Worm (Caenorhabditis elegans) whole organism, mixed stage, embryonic: ENCODE measurements around the gene F43G6.7.

Experiments used
- blmp-1 ChIP-seq: fragments of 150-350 bp; optimal IDR thresholded peaks from 2 replicates; lab custom pipeline; 2014; ENCODE audit warnings: missing biosample characterization, missing genetic modification characterization
- ces-1 ChIP-seq: fragments of 150-350 bp; optimal IDR thresholded peaks from 2 replicates; lab custom pipeline; 2014; ENCODE audit warnings: missing biosample characterization, missing genetic modification reagents, missing genetic modification characterization
- elt-3 ChIP-seq: fragments of 150-350 bp; optimal IDR thresholded peaks from 2 replicates; lab custom pipeline; 2014; ENCODE audit warnings: missing biosample characterization, missing genetic modification characterization
- flh-1 ChIP-seq: fragments of 200-800 bp; sonication (Bioruptor generic); optimal IDR thresholded peaks from 2 replicates; lab custom pipeline; 2018; ENCODE audit warnings: mild to moderate bottlenecking, missing genetic modification characterization, moderate library complexity, missing compliant biosample characterization
- lsy-2 ChIP-seq: fragments of 150-350 bp; optimal IDR thresholded peaks from 2 replicates; lab custom pipeline; 2014; ENCODE audit warnings: missing biosample characterization, missing genetic modification characterization
- mab-5 ChIP-seq: fragments of 150-350 bp; optimal IDR thresholded peaks from 2 replicates; lab custom pipeline; 2014; ENCODE audit warnings: missing biosample characterization, missing genetic modification characterization
- mls-2 ChIP-seq: sonication (generic microtip); optimal IDR thresholded peaks from 2 replicates; lab custom pipeline; 2016; ENCODE audit warnings: mild to moderate bottlenecking, missing genetic modification characterization, moderate library complexity, missing compliant biosample characterization
- nhr-12 ChIP-seq: fragments of 150-350 bp; optimal IDR thresholded peaks from 2 replicates; lab custom pipeline; 2014; ENCODE audit warnings: missing biosample characterization, missing genetic modification characterization
- nhr-28 ChIP-seq: fragments of 150-350 bp; optimal IDR thresholded peaks from 2 replicates; lab custom pipeline; 2014; ENCODE audit warnings: missing biosample characterization, missing genetic modification characterization
- sem-2 ChIP-seq: fragments of 200-800 bp; sonication (Bioruptor generic); optimal IDR thresholded peaks from 2 replicates; lab custom pipeline; 2018; ENCODE audit warnings: mild to moderate bottlenecking, missing genetic modification characterization, missing compliant biosample characterization
- snpc-4 ChIP-seq: fragments of 150-350 bp; optimal IDR thresholded peaks from 2 replicates; lab custom pipeline; 2014; ENCODE audit warnings: missing biosample characterization, missing genetic modification characterization
- unc-62 ChIP-seq: fragments of 150-350 bp; optimal IDR thresholded peaks from 2 replicates; lab custom pipeline; 2014; ENCODE audit warnings: missing biosample characterization, missing genetic modification reagents, missing genetic modification characterization

ce11 chrII:11829920-11830319, 19.3 kb downstream of the F43G6.7 start, which contains the start of gene pes-5:
- TF ChIP-seq blmp-1 (no peak), mab-5 (tag; lab: Kevin White, UChicago) (no peak), lsy-2 (tag; lab: Kevin White, UChicago) (no peak), ces-1 (GFP tag; lab: Kevin White, UChicago) (no peak), mls-2 (tag; lab: Kevin White, UChicago) (no peak), snpc-4 (tag; lab: Kevin White, UChicago) (no peak), elt-3 (no peak), sem-2 (GFP tag; lab: Kevin White, UChicago) (no peak), nhr-12 (tag; lab: Kevin White, UChicago) (no peak), flh-1 (no peak), nhr-28 (no peak), unc-62 (no peak)
